Fruit fly (Drosophila melanogaster): ENCODE results near the gene chico.

DNA sequence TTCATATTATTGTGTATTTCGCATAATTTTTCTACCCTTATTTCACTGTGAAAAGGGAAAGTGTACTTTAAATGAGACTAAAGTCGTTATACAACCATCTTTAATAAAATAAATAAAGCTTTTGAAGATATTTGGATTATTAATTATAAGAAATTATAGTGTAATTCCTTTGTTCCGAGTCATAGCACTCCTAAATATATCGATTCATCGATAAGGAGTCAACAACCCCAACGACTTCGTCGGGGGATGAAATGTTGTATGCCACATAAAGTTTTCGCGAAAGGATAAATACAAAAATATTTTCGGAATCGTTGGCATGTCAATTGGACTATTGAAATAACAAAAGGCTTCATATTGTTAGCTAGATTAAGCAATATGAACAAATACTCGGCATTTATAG is 4.7 kb upstream of the chico start, which contains the start of gene Ror:
- TF ChIP-seq psq (optimal IDR thresholded peaks at IDR 0.05), result no peak
- no peak for TF ChIP-seq h (optimal IDR thresholded peaks at IDR 0.05)
- no peak for TF ChIP-seq insv (optimal IDR thresholded peaks at IDR 0.05)
- no peak for TF ChIP-seq Myc (optimal IDR thresholded peaks at IDR 0.05)
- TF ChIP-seq Sin3A (optimal IDR thresholded peaks at IDR 0.05), result no peak

Data from Kc167 (cell line).